Worm (Caenorhabditis elegans): ENCODE data around the gene Y66D12A.10.

Gene Y66D12A.10

DNA sequence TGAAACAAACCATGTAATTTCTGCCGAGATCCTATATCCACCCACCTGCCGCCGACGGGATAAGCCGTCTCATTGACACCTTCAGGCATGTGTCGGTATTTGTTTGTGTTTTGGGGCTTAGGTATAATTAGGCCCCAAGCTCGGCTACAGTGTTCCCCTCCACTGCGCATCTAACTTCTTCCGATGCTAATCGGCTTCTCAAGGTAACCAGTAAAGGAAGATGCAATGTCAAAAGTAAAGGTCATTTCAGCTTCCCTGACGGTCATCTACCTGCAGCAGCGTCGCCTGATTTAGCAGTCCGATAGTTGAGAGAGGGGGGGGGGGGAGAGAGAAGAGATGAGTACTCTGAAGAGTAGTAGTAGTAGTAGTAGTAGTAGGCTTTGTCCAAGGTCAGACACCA, 7.4 kb upstream of the Y66D12A.10 start:
- no peak for TF ChIP-seq hmg-11 (tag; optimal IDR thresholded peaks at IDR 0.05)
- TF ChIP-seq nhr-67 (tag; optimal IDR thresholded peaks at IDR 0.05): no peak
- TF ChIP-seq egl-5 (tag; optimal IDR thresholded peaks at IDR 0.05): no peak
- peak; percentile 76 for TF ChIP-seq nhr-25 (tag; optimal IDR thresholded peaks at IDR 0.05)

DNA sequence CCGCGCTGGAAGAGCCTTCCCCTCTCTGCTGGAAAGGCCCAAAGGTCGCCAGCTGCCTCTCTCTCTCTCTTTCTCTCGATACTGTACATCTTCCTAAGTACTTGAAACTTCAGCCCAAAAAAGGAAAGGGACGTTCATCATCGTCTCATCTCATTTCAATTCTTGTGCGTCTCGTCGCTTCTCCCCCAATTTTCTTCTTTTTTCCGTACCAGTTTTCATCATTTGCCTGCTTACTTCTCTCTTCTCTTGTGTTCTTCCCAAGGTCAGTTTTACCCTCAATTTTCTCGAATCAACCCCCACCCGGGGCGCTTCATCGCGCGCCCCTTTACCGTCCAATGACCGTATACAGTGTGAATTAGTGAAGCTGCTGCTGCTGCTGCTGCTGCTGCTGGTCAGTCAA, 6.0 kb upstream of the Y66D12A.10 start:
- TF ChIP-seq nhr-25 (tag; optimal IDR thresholded peaks at IDR 0.05) (peak; percentile 57), unc-62 (GFP tag; optimal IDR thresholded peaks at IDR 0.05) (no peak), elt-1 (tag; optimal IDR thresholded peaks at IDR 0.05) (no peak), nhr-237 (tag; optimal IDR thresholded peaks at IDR 0.05) (no peak), ZK546.5 (tag; optimal IDR thresholded peaks at IDR 0.05) (no peak)

DNA sequence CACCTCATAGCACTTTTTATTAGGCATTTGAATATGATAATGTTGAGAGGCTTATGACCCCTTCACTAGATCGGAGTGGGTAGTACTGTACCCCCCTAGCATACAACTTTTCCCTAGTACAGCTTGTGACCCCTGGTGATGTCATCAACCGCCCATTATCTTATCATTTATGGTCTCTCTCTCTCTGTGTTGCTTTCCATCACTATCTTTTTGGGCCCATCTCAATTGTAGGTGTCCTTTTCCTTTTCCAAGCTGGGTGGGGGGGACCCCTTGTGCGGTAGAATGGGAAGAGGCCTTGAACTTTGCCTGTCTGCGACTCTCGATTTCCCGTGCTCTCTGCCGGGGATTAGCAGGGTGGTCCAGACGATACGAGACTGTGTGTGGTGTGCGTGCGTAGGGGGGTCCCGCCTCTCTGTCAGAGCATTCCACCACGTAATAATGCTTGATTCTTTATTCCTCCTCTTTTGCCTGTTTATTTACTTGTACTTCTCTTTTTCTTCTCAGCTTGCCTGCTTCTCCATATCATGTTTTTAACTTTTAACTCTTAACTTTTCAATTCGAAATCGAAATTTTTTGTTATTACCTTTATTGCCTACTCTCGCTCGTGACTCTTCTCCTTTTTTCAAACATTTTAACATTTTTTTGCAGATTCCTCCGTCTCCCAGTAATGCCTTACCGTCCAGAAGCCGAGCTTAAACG, 5.0 kb upstream of the Y66D12A.10 start, which contains the start of gene ztf-29:
ztf-29 (plus strand) TSS at position 649 of the 699 bp plus-strand sequence.
- TF ChIP-seq fkh-2 (tag; optimal IDR thresholded peaks at IDR 0.05) (no peak), lsy-12 (tag; optimal IDR thresholded peaks at IDR 0.05) (no peak)

DNA sequence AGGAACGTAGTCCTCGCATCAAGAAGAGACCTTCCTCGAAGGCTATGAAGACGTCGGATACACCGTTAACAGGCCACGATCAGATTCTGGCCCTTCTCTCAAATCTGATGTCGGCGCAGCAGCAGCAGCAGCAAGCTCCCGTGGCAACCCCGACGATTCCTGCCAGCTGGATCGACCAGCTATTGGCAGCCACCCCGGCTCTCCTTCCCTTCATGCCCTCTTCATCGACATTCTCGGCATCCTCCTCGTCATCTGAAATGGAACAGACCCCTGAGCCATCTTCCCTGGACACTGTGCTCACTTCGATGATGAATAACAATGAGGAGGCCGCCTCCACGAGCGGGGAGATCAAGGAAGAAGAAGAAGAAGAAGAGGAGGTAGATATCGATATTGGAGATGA, 4.1 kb upstream of the Y66D12A.10 start:
- TF ChIP-seq ceh-16 (tag; optimal IDR thresholded peaks at IDR 0.05) (no peak), eor-1 (tag; optimal IDR thresholded peaks at IDR 0.05) (no peak), ceh-9 (tag; optimal IDR thresholded peaks at IDR 0.05) (no peak), ceh-82 (tag; optimal IDR thresholded peaks at IDR 0.05) (no peak), nhr-43 (tag; optimal IDR thresholded peaks at IDR 0.05; ENCODE audit: poor library complexity, severe bottlenecking) (no peak)

DNA sequence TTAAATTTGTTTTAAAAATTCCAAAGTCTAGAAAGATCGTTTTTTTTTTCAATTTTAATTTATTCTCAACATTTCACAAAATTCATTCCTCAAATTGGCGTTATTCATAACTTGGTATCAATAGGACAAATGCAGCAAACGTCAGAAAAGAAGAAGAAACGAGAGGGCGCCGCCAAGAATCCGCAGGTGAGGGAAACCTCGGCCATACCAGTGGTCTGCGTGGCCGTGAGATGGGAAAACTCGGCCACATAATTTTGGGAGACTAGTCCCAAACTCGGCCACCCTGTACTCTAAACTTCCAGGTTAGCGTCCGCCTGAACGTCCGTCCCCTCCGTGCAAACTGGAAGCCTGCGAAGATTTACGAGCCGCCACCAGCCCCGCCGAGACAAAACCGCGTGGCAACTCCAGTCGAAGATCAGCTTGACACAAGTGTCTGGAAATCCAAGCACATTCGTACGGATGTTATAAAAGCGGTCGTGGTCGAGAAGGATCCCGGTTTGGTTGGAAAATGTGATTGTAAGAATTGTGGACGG, 2.2 kb upstream of the Y66D12A.10 start, which contains the start of gene Y66D12A.11:
Y66D12A.11 (plus strand) TSS at position 51 of the 533 bp plus-strand sequence.
- TF ChIP-seq unc-62 (GFP tag; optimal IDR thresholded peaks at IDR 0.05) (no peak), nhr-28 (tag; optimal IDR thresholded peaks at IDR 0.05) (no peak)

DNA sequence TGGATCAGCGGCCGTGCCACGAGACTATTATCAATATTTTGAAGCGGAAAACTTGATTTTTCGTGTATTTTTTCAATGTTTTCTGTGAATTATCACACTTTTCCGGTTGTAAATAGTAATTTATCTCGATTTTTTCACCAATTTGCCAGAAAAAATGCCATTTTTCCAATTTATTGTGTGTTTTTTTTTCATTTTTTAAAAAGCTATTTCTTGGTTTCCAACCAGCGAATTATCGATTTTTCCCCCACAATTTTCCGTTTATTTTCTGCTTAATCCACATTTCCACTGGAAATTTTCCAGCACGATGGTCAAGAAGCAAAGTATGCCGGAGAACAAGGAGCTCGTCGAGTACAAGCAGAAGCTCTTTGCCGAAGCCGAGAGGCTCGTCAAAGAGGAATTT, 2.2 kb downstream of the Y66D12A.10 start, which contains the start of gene psme-3:
psme-3 (plus strand) TSS at position 301 of the 400 bp plus-strand sequence.
- TF ChIP-seq egl-5 (tag; optimal IDR thresholded peaks at IDR 0.05) (no peak), elt-2 (tag; optimal IDR thresholded peaks at IDR 0.05) (no peak), nhr-43 (tag; optimal IDR thresholded peaks at IDR 0.05; ENCODE audit: poor library complexity, severe bottlenecking) (no peak), nhr-23 (tag; optimal IDR thresholded peaks at IDR 0.05) (no peak), snpc-4 (tag; optimal IDR thresholded peaks at IDR 0.05) (no peak), ztf-4 (tag; optimal IDR thresholded peaks at IDR 0.05) (no peak), nhr-237 (tag; optimal IDR thresholded peaks at IDR 0.05) (no peak), mdl-1 (tag; optimal IDR thresholded peaks at IDR 0.05) (no peak), ceh-82 (tag; optimal IDR thresholded peaks at IDR 0.05) (no peak), ama-1 (optimal IDR thresholded peaks at IDR 0.05) (no peak), nhr-12 (tag; optimal IDR thresholded peaks at IDR 0.05) (no peak), ztf-11 (tag; optimal IDR thresholded peaks at IDR 0.05) (no peak), lin-15B (tag; optimal IDR thresholded peaks at IDR 0.05) (no peak)

DNA sequence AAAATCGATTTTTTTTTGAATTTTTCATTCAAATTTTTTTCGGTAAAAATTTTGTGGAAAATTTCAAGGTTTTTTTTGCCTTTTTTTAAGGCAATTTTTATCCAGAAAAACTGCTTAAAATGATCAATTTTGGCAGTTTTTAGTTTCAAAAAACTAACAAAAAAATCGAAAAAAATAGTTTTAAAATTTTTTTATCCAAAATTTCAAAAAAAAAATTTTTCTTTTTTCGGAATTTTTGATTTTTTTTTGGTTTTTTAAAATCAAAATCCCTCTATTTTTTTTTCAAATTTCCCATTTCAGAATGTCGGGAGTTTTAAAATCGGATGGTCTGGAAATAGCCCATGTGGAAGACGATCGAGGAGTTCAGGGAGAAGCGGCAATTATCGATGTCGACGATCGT, 8.2 kb downstream of the Y66D12A.10 start, which contains the start of gene Y66D12A.8:
Y66D12A.8 (plus strand) TSS at position 301 of the 400 bp plus-strand sequence.
- TF ChIP-seq mdl-1 (tag; optimal IDR thresholded peaks at IDR 0.05): no peak
- TF ChIP-seq egl-5 (tag; optimal IDR thresholded peaks at IDR 0.05): no peak
- TF ChIP-seq pqm-1 (tag; optimal IDR thresholded peaks at IDR 0.05): no peak
- no peak for TF ChIP-seq ztf-4 (tag; optimal IDR thresholded peaks at IDR 0.05)
- no peak for TF ChIP-seq lin-39 (tag; optimal IDR thresholded peaks at IDR 0.05)
- no peak for TF ChIP-seq tbx-2 (tag; optimal IDR thresholded peaks at IDR 0.05)
- no peak for TF ChIP-seq nhr-76 (tag; optimal IDR thresholded peaks at IDR 0.05)
- no peak for TF ChIP-seq ztf-11 (tag; optimal IDR thresholded peaks at IDR 0.05)
- no peak for TF ChIP-seq unc-62 (GFP tag; optimal IDR thresholded peaks at IDR 0.05)
